Worm (Caenorhabditis elegans): Measurements from ENCODE around the gene R08D7.4.

DNA sequence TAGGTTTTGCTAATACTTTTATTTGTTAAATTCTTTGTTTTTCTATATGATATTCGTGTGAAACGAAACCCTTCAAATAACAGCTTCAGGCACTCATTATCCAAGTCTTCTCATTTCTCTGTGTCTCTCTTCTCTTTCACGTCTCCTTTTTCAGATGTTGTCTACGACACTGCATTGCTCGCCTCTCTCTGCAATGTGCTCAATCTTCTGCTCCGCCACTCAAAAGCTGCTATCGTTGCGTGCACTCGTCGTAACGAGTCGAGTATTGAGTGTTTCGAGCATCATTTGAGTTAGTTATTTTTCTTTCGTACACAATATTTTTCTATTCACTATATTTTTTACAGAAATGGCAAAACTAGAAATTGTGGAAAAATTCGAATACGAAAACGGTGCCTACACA is 1.5 kb downstream of the R08D7.4 start:
- no peak for TF ChIP-seq unc-39 (tag; optimal IDR thresholded peaks at IDR 0.05)
- no peak for TF ChIP-seq lsy-2 (tag; optimal IDR thresholded peaks at IDR 0.05)
- TF ChIP-seq nhr-129 (tag; optimal IDR thresholded peaks at IDR 0.05): no peak
- TF ChIP-seq aly-2 (tag; optimal IDR thresholded peaks at IDR 0.05): no peak
- no peak for TF ChIP-seq zag-1 (tag; optimal IDR thresholded peaks at IDR 0.05)
- no peak for TF ChIP-seq ztf-11 (tag; optimal IDR thresholded peaks at IDR 0.05)
- TF ChIP-seq skn-1 (tag; optimal IDR thresholded peaks at IDR 0.05): no peak
- no peak for TF ChIP-seq ceh-16 (tag; optimal IDR thresholded peaks at IDR 0.05)
- no peak for TF ChIP-seq snpc-4 (tag; optimal IDR thresholded peaks at IDR 0.05)
- no peak for TF ChIP-seq R02D3.7 (tag; optimal IDR thresholded peaks at IDR 0.05)
- TF ChIP-seq ceh-82 (tag; optimal IDR thresholded peaks at IDR 0.05): no peak
